Fruit fly (Drosophila melanogaster): Measurements from ENCODE around the gene CG14983.

The CG14983 gene

DNA sequence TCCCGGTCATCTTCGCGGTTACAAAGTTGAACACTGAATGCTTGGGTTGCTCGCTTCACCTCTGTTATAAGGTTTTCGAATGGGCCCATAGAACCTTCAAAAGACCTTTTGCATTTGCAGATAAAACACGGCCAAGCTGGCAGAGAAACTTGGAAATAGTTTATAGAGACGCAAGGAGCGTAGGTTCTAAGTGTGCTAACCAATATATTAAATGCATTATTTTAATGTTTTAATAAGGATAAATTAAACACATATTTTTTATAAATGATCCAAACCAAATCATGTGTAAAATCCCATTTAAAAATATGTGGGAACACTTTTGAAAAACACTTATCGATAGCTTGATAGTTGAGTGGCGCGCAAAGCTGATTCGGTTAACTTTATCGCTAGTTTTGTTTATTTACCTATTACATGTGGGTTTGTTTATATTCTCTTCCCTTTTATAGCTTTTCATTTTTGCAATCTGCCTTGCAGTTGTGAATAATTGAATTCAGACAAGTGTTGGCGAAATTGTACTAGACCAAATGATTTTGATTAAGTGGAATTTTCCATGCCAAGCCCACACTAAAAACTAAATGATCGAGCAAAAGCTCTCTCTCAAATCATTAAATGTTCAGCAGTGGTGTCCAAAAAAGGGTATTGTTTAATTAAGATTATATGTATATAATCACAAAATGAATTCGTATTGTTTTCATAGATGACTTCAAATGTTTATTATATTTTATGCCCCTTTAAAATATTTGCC lies 8.9 kb downstream of the CG14983 start, which contains the start of gene CG12766 (continued):
- TF ChIP-seq Abd-B (GFP tag; optimal IDR thresholded peaks at IDR 0.05) (no peak), CG12236 (GFP tag; optimal IDR thresholded peaks at IDR 0.05) (no peak), hkb (optimal IDR thresholded peaks at IDR 0.05) (no peak), hkb (GFP tag; IDR thresholded peaks at IDR 0.05) (peak; percentile 46), H2.0 (GFP tag; IDR thresholded peaks at IDR 0.05) (0 out of 2 replicates have a peak, but pooled peaks have one; percentile 13), fd102C (GFP tag; optimal IDR thresholded peaks at IDR 0.05) (no peak), zfh2 (GFP tag; optimal IDR thresholded peaks at IDR 0.05) (no peak), tna (GFP tag; IDR thresholded peaks at IDR 0.05; ENCODE audit: partially characterized antibody) (peak; percentile 71), row (GFP tag; IDR thresholded peaks at IDR 0.05) (peak; percentile 58; the same call in 2 of the 3 replicates), Nf-YA (GFP tag; IDR thresholded peaks at IDR 0.05) (no peak), CG15269 (tag; optimal IDR thresholded peaks at IDR 0.05) (peak; percentile 36), pzg (GFP tag; optimal IDR thresholded peaks at IDR 0.05) (peak; percentile 7), Doc3 (GFP tag; IDR thresholded peaks at IDR 0.05; ENCODE audit: partially characterized antibody) (peak; percentile 38; the same call in 2 of the 3 replicates), ato (GFP tag; IDR thresholded peaks at IDR 0.05; ENCODE audit: partially characterized antibody) (peak; percentile 58), Dll (GFP tag; IDR thresholded peaks at IDR 0.05; ENCODE audit: partially characterized antibody) (peak; percentile 61; the same call in 3 of the 4 replicates), CG13296 (GFP tag; optimal IDR thresholded peaks at IDR 0.05) (peak; percentile 5), CG11093 (GFP tag; IDR thresholded peaks at IDR 0.05) (no peak), hb (GFP tag; IDR thresholded peaks at IDR 0.05; ENCODE audit: partially characterized antibody) (peak; percentile 55; the same call in 1 of the 3 replicates), CG3995 (GFP tag; optimal IDR thresholded peaks at IDR 0.05) (no peak), CG18599 (GFP tag; optimal IDR thresholded peaks at IDR 0.05) (peak; percentile 44), abd-A (tag; optimal IDR thresholded peaks at IDR 0.05) (no peak), en (GFP tag; optimal IDR thresholded peaks at IDR 0.05) (no peak), zfh1 (GFP tag; IDR thresholded peaks at IDR 0.05) (0 out of 3 replicates have a peak, but pooled peaks have one; percentile 26), MBD-R2 (GFP tag; IDR thresholded peaks at IDR 0.05) (peak; percentile 23; the same call in 1 of the 2 replicates), CG3281 (GFP tag; optimal IDR thresholded peaks at IDR 0.05) (peak; percentile 0)

DNA sequence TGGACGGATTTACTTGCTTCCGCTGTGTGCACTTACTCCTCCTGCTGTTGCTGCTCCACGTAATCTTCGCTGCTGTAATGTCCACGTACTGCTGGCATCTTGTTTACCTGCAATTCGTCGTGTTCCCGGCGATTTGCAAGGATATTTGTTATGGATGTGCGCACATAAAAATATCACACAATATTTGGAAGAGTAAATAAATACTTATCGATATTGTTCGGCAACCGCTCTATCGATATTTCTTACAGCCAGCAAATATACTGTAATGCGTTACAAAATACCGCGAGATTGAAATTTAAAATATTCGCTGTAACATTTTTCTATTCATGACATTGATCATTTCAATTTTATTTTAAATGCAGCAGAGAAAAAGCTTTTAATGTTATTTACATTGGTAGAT lies 11.3 kb downstream of the CG14983 start, which contains the start of gene CG10866:
Gene CG10866, minus strand, starts transcription at position 187 of the 400 bp plus-strand sequence.
- TF ChIP-seq Xrp1 (GFP tag; IDR thresholded peaks at IDR 0.05) (no peak), ato (GFP tag; IDR thresholded peaks at IDR 0.05; ENCODE audit: partially characterized antibody) (peak; percentile 56), sqz (GFP tag; optimal IDR thresholded peaks at IDR 0.05) (no peak), CG6765 (GFP tag; optimal IDR thresholded peaks at IDR 0.05) (no peak), Ptx1 (GFP tag; IDR thresholded peaks at IDR 0.05) (no peak), Camta (GFP tag; optimal IDR thresholded peaks at IDR 0.05) (no peak), tap (tag; optimal IDR thresholded peaks at IDR 0.05) (no peak), CG1647 (GFP tag; optimal IDR thresholded peaks at IDR 0.05) (no peak), Mrtf (GFP tag; IDR thresholded peaks at IDR 0.05) (no peak), lilli (GFP tag; optimal IDR thresholded peaks at IDR 0.05) (no peak), CG13775 (GFP tag; optimal IDR thresholded peaks at IDR 0.05) (no peak), Ets97D (GFP tag; optimal IDR thresholded peaks at IDR 0.05) (peak; percentile 30), lab (GFP tag; optimal IDR thresholded peaks at IDR 0.05) (no peak), BEAF-32 (GFP tag; optimal IDR thresholded peaks at IDR 0.05) (peak; percentile 83), sisA (GFP tag; IDR thresholded peaks at IDR 0.05) (no peak), tin (GFP tag; optimal IDR thresholded peaks at IDR 0.05) (no peak), CG12744 (GFP tag; optimal IDR thresholded peaks at IDR 0.05) (no peak), Taf1 (GFP tag; IDR thresholded peaks at IDR 0.05) (no peak), unc-4 (GFP tag; IDR thresholded peaks at IDR 0.05; ENCODE audit: partially characterized antibody) (peak; percentile 84), oc (tag; optimal IDR thresholded peaks at IDR 0.05) (no peak), Oaz (GFP tag; IDR thresholded peaks at IDR 0.05) (no peak), ewg (GFP tag; optimal IDR thresholded peaks at IDR 0.05) (no peak), CG7963 (GFP tag; IDR thresholded peaks at IDR 0.05; ENCODE audit: partially characterized antibody) (peak; percentile 52; the same call in 2 of the 3 replicates), CG7556 (GFP tag; optimal IDR thresholded peaks at IDR 0.05) (no peak), bbx (GFP tag; IDR thresholded peaks at IDR 0.05; ENCODE audit: partially characterized antibody) (peak; percentile 85)
